Worm (Caenorhabditis elegans): Measurements from ENCODE around the gene gcn-2.

ce11 chrII:13091857-13092256 is 7.9 kb downstream of the gcn-2 start:
- no peak for TF ChIP-seq cog-1 (tag; optimal IDR thresholded peaks at IDR 0.05)
- no peak for TF ChIP-seq klf-2 (GFP tag; conservative IDR thresholded peaks at IDR 0.05)
- no peak for TF ChIP-seq T22C8.4 (GFP tag; IDR thresholded peaks at IDR 0.05)

Measured in whole organism, midembryonic.